Fruit fly (Drosophila melanogaster): ENCODE measurements around the gene CG32219.

Gene CG32219

dm6 chr3L:19902560-19903399, 48.2 kb downstream of the CG32219 start (continued):
- TF ChIP-seq zf30C (GFP tag; optimal IDR thresholded peaks at IDR 0.05) (no peak), Hr51 (GFP tag; optimal IDR thresholded peaks at IDR 0.05) (peak; percentile 96), chn (GFP tag; optimal IDR thresholded peaks at IDR 0.05) (peak; percentile 95), CG3407 (GFP tag; optimal IDR thresholded peaks at IDR 0.05) (peak; percentile 85), crol (GFP tag; IDR thresholded peaks at IDR 0.05) (peak; percentile 56), stc (GFP tag; IDR thresholded peaks at IDR 0.05) (peak; percentile 90), PHDP (tag; optimal IDR thresholded peaks at IDR 0.05) (peak; percentile 95), CG10147 (GFP tag; optimal IDR thresholded peaks at IDR 0.05) (peak; percentile 92), kni (GFP tag; optimal IDR thresholded peaks at IDR 0.05) (no peak), BtbVII (GFP tag; optimal IDR thresholded peaks at IDR 0.05) (peak; percentile 85), CG2875 (GFP tag; optimal IDR thresholded peaks at IDR 0.05) (peak; percentile 89), Ets97D (GFP tag; optimal IDR thresholded peaks at IDR 0.05) (peak; percentile 79), NfI (GFP tag; optimal IDR thresholded peaks at IDR 0.05) (peak; percentile 93), lola (GFP tag; optimal IDR thresholded peaks at IDR 0.05) (peak in 1 of 3 experiments; percentile 83), gfzf (GFP tag; optimal IDR thresholded peaks at IDR 0.05) (peak; percentile 4), Dfd (GFP tag; optimal IDR thresholded peaks at IDR 0.05) (no peak), esg (GFP tag; conservative IDR thresholded peaks at IDR 0.05) (peak; percentile 95), CG13894 (tag; optimal IDR thresholded peaks at IDR 0.05) (peak; percentile 87), eyg (GFP tag; optimal IDR thresholded peaks at IDR 0.05) (peak; percentile 95), sug (tag; optimal IDR thresholded peaks at IDR 0.05) (peak; percentile 75), nom (GFP tag; optimal IDR thresholded peaks at IDR 0.05) (peak; percentile 95), Ssrp (tag; optimal IDR thresholded peaks at IDR 0.05) (peak; percentile 92), fd3F (GFP tag; optimal IDR thresholded peaks at IDR 0.05) (peak; percentile 95), caup (GFP tag; optimal IDR thresholded peaks at IDR 0.05; ENCODE audit: severe bottlenecking) (peak; percentile 96), CG9727 (GFP tag; optimal IDR thresholded peaks at IDR 0.05) (peak; percentile 91), CG30403 (GFP tag; optimal IDR thresholded peaks at IDR 0.05) (peak; percentile 96), p53 (GFP tag; optimal IDR thresholded peaks at IDR 0.05) (peak; percentile 83), sim (GFP tag; IDR thresholded peaks at IDR 0.05) (no peak), lov (optimal IDR thresholded peaks at IDR 0.05) (no peak), lov (GFP tag; IDR thresholded peaks at IDR 0.05) (peak; percentile 90), CHES-1-like (GFP tag; optimal IDR thresholded peaks at IDR 0.05) (peak; percentile 97), CG18619 (GFP tag; optimal IDR thresholded peaks at IDR 0.05) (peak; percentile 95), CG2889 (GFP tag; IDR thresholded peaks at IDR 0.05) (peak; percentile 94), CG17829 (tag; optimal IDR thresholded peaks at IDR 0.05) (peak; percentile 87), Blimp-1 (GFP tag; optimal IDR thresholded peaks at IDR 0.05) (peak; percentile 89), Oaz (GFP tag; IDR thresholded peaks at IDR 0.05) (peak; percentile 89), schlank (tag; optimal IDR thresholded peaks at IDR 0.05) (peak; percentile 91), CG9609 (GFP tag; optimal IDR thresholded peaks at IDR 0.05) (peak; percentile 94), CG8388 (GFP tag; optimal IDR thresholded peaks at IDR 0.05) (peak; percentile 91), CG12236 (GFP tag; optimal IDR thresholded peaks at IDR 0.05) (peak; percentile 91), Hsf (GFP tag; optimal IDR thresholded peaks at IDR 0.05) (peak; percentile 96), Atf3 (GFP tag; optimal IDR thresholded peaks at IDR 0.05) (peak; percentile 88), ttk (GFP tag; IDR thresholded peaks at IDR 0.05) (peak; percentile 96; the same call in 1 of the 2 replicates), ranshi (GFP tag; IDR thresholded peaks at IDR 0.05) (peak; percentile 86; the same call in 1 of the 2 replicates), cg (GFP tag; optimal IDR thresholded peaks at IDR 0.05) (peak; percentile 51), oc (tag; optimal IDR thresholded peaks at IDR 0.05) (peak; percentile 92), Dek (tag; optimal IDR thresholded peaks at IDR 0.05) (peak; percentile 95), CG13424 (tag; optimal IDR thresholded peaks at IDR 0.05) (peak; percentile 95)

Measured in whole organism, embryonic.